Worm (Caenorhabditis elegans): ENCODE measurements around the gene F43C1.7.
A peak's percentile ranks its signal among the peaks of the same experiment; 100 is the strongest.

F43C1.7 gene

DNA sequence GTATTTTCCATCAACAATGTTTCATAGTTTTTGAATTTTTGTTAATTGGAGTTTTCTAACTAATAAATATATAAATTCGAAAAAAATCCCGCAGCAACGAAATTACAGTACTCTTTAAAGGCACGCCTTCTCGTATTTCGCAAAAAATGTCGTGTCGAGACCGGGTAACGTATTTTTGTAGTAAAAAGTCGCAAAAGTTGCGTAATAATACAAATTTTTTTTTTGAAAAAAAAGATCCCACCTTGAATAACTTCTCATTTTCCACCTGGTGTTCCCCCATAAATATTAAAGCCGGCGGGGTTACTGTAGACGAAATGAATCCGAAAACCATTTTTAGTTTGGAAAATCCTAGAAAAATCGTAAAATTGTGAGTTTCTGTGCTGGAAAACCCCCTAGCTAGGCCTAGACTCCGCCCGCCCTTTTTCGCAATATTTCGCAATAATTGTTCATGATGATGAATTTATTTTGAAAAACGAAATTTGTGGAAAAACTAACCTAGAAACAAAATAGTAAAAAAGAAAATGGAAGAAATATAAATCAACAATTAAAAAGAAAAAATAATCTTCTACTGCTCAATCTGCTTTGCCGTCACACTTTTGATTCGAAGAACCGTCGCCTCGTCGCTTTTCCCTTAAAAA is at the start of gene F43C1.7:
TSS of gene F43C1.7 (minus strand) at position 351 of the 638 bp plus-strand sequence.
- TF ChIP-seq med-1 (GFP tag; optimal IDR thresholded peaks at IDR 0.05; ENCODE audit: insufficient read depth) (no peak), T22C8.4 (GFP tag; IDR thresholded peaks at IDR 0.05) (no peak), ztf-29 (GFP tag; IDR thresholded peaks at IDR 0.05) (no peak), cog-1 (tag; optimal IDR thresholded peaks at IDR 0.05) (no peak), flt-1 (GFP tag; IDR thresholded peaks at IDR 0.05) (no peak), tab-1 (GFP tag; IDR thresholded peaks at IDR 0.05) (no peak), klf-2 (GFP tag; conservative IDR thresholded peaks at IDR 0.05) (no peak), ref-1 (GFP tag; conservative IDR thresholded peaks at IDR 0.05) (no peak)

- TF ChIP-seq med-1 (GFP tag; optimal IDR thresholded peaks at IDR 0.05; ENCODE audit: insufficient read depth) (no peak), ztf-29 (GFP tag; IDR thresholded peaks at IDR 0.05) (no peak), klf-2 (GFP tag; conservative IDR thresholded peaks at IDR 0.05) (no peak), T22C8.4 (GFP tag; IDR thresholded peaks at IDR 0.05) (no peak), flt-1 (GFP tag; IDR thresholded peaks at IDR 0.05) (no peak), ztf-23 (GFP tag; IDR thresholded peaks at IDR 0.05) (no peak), tab-1 (GFP tag; IDR thresholded peaks at IDR 0.05) (no peak), ref-1 (GFP tag; conservative IDR thresholded peaks at IDR 0.05) (no peak)
Observed at ce11 chrIII:4291216-4291691, 48.9 kb upstream of the F43C1.7 start, which contains the start of gene mcm-5. Gene mcm-5, minus strand, starts transcription at chrIII:4291266.

DNA sequence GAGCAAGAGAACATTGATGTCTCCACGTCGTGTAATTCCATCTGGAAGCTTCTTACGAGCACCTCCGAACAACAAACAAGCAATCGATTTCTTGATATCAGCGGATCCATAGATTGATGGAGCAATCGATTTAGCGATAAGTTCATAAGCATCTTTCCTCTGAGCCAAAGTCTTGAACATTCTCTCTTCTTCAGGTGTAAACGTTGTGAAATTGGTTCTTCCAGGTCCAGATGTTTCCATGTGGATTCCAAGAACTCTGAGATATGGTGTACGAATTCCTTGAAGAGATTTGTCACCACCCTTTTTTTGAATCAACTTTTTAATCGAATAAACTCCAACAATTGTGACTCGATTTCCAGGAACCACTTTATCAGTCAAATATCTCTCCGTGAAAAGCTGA is 47.6 kb upstream of the F43C1.7 start:
- no peak for TF ChIP-seq ref-1 (GFP tag; conservative IDR thresholded peaks at IDR 0.05)
- no peak for TF ChIP-seq cog-1 (tag; optimal IDR thresholded peaks at IDR 0.05)
- TF ChIP-seq tab-1 (GFP tag; IDR thresholded peaks at IDR 0.05) = no peak
- TF ChIP-seq med-1 (GFP tag; optimal IDR thresholded peaks at IDR 0.05; ENCODE audit: insufficient read depth) = no peak
- TF ChIP-seq ztf-29 (GFP tag; IDR thresholded peaks at IDR 0.05) = no peak
- no peak for TF ChIP-seq ztf-23 (GFP tag; IDR thresholded peaks at IDR 0.05)
- no peak for TF ChIP-seq T22C8.4 (GFP tag; IDR thresholded peaks at IDR 0.05)
- no peak for TF ChIP-seq flt-1 (GFP tag; IDR thresholded peaks at IDR 0.05)
- TF ChIP-seq klf-2 (GFP tag; conservative IDR thresholded peaks at IDR 0.05) = no peak

ce11 chrIII:4287379-4287778 is 45.0 kb upstream of the F43C1.7 start, which contains the start of gene R10E4.3:
Gene R10E4.3, minus strand, starts transcription at chrIII:4287479.
- no peak for TF ChIP-seq klf-2 (GFP tag; conservative IDR thresholded peaks at IDR 0.05)
- no peak for TF ChIP-seq med-1 (GFP tag; optimal IDR thresholded peaks at IDR 0.05; ENCODE audit: insufficient read depth)
- no peak for TF ChIP-seq T22C8.4 (GFP tag; IDR thresholded peaks at IDR 0.05)
- TF ChIP-seq flt-1 (GFP tag; IDR thresholded peaks at IDR 0.05) = no peak
- TF ChIP-seq tab-1 (GFP tag; IDR thresholded peaks at IDR 0.05) = no peak
- no peak for TF ChIP-seq ref-1 (GFP tag; conservative IDR thresholded peaks at IDR 0.05)
- TF ChIP-seq cog-1 (tag; optimal IDR thresholded peaks at IDR 0.05) = no peak
- TF ChIP-seq ztf-29 (GFP tag; IDR thresholded peaks at IDR 0.05) = no peak
- no peak for TF ChIP-seq ztf-23 (GFP tag; IDR thresholded peaks at IDR 0.05)

ce11 chrIII:4284732-4285165 is 42.4 kb upstream of the F43C1.7 start:
- TF ChIP-seq T22C8.4 (GFP tag; IDR thresholded peaks at IDR 0.05) (no peak), ztf-29 (GFP tag; IDR thresholded peaks at IDR 0.05) (no peak), med-1 (GFP tag; optimal IDR thresholded peaks at IDR 0.05; ENCODE audit: insufficient read depth) (no peak), tab-1 (GFP tag; IDR thresholded peaks at IDR 0.05) (no peak), ztf-23 (GFP tag; IDR thresholded peaks at IDR 0.05) (no peak), klf-2 (GFP tag; conservative IDR thresholded peaks at IDR 0.05) (no peak)

- TF ChIP-seq ref-1 (GFP tag; conservative IDR thresholded peaks at IDR 0.05) (no peak), ztf-29 (GFP tag; IDR thresholded peaks at IDR 0.05) (no peak), klf-2 (GFP tag; conservative IDR thresholded peaks at IDR 0.05) (no peak), med-1 (GFP tag; optimal IDR thresholded peaks at IDR 0.05; ENCODE audit: insufficient read depth) (no peak), tab-1 (GFP tag; IDR thresholded peaks at IDR 0.05) (no peak), T22C8.4 (GFP tag; IDR thresholded peaks at IDR 0.05) (no peak), ztf-23 (GFP tag; IDR thresholded peaks at IDR 0.05) (no peak), cog-1 (tag; optimal IDR thresholded peaks at IDR 0.05) (no peak), flt-1 (GFP tag; IDR thresholded peaks at IDR 0.05) (no peak)
Observed at ce11 chrIII:4283175-4283574, 40.8 kb upstream of the F43C1.7 start.

DNA sequence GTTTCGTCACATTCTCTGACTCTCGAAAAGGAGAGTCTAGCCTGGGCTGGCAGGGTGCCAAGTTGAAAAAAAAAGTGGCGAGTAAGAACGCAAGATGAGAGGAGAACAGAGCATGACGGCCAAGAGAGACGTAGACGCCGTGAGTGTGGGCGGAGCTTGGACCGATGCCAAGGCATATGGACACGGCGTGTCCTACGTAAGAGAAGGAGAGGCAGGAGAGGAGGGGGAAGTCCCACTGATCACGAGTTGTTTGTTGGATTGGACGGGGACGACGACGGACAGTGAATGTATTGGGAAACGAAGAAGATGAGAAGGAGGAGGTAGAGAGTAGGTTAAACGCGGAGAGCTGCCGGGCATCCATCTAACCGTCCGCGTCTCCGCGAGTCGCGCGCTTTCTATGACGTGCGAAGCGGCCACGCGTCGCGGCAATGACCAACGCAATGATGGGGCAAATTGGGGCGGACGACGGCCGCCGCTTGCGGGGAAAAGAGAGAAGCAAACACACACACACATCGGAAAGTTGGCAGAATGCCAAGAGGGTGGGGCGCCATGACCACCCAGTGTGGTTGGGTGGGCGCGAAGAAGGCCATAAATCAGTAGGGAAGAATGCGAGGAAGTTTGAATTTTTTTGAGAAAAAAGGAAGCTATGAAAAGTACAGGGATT is 39.7 kb upstream of the F43C1.7 start:
- peak; percentile 35 for TF ChIP-seq ztf-29 (GFP tag; IDR thresholded peaks at IDR 0.05)
- peak; percentile 59; the same call in 1 of the 2 replicates for TF ChIP-seq ztf-23 (GFP tag; IDR thresholded peaks at IDR 0.05)
- TF ChIP-seq cog-1 (tag; optimal IDR thresholded peaks at IDR 0.05) = peak; percentile 99
- no peak for TF ChIP-seq T22C8.4 (GFP tag; IDR thresholded peaks at IDR 0.05)
- TF ChIP-seq flt-1 (GFP tag; IDR thresholded peaks at IDR 0.05) = peak; percentile 73; the same call in 1 of the 2 replicates
- TF ChIP-seq ref-1 (GFP tag; conservative IDR thresholded peaks at IDR 0.05) = 0 out of 2 replicates have a peak, but pooled peaks have one; percentile 18
- peak; percentile 76; the same call in 1 of the 2 replicates for TF ChIP-seq tab-1 (GFP tag; IDR thresholded peaks at IDR 0.05)
- TF ChIP-seq klf-2 (GFP tag; conservative IDR thresholded peaks at IDR 0.05) = no peak; the same call in 1 of the 2 replicates

DNA sequence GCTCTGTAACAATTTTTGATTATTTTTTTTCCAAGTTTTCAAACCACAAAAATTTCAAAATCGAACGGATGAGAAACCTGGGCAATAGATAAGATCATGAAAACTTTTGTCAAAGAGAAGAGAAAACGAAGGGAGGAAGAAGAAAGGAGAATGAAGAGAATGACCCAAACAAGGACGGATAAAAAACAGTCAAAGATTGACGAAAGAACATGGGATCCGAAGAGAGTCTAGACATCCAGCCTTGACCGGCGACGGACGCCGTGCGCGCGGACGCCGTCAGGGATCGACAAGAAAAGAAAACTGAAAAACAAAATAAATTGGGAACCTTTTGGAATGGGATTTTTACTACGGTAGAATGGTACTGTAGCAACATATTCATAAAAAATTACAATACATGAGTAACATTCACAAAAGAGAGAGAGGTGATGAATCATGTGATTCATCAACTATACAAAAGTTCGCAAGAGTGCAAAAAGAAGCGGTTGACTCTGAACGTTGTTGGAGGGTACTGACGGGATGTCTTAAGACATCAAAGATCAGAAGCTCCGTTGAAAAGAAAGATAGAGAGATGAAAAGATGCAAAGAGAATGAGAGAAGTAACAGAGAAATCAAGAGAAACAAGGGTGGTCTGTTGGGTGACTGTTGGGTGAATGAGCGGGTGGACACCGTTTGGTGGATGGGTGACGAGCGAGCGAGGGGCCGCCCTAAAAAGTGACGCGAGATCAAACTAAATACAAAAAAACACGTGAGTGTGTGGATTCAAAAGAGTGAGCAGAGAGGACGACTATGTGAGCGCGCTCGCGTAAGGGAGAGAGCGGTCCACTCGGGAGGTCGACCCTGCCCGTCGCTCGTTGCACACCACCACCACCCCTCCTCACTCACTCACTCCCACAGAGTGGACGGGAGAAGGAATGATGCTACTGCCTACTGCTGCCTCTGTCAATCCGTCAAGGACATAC is 38.1 kb upstream of the F43C1.7 start, which contains the start of gene sup-26:
TSS of gene sup-26 (minus strand) at position 10 of the 959 bp plus-strand sequence.
- 0 out of 2 replicates have a peak, but pooled peaks have one; percentile 38 for TF ChIP-seq klf-2 (GFP tag; conservative IDR thresholded peaks at IDR 0.05)
- TF ChIP-seq tab-1 (GFP tag; IDR thresholded peaks at IDR 0.05) = peak; percentile 15; the same call in 1 of the 2 replicates
- no peak for TF ChIP-seq med-1 (GFP tag; optimal IDR thresholded peaks at IDR 0.05; ENCODE audit: insufficient read depth)
- TF ChIP-seq flt-1 (GFP tag; IDR thresholded peaks at IDR 0.05) = peak; percentile 47; the same call in 1 of the 2 replicates
- TF ChIP-seq ztf-23 (GFP tag; IDR thresholded peaks at IDR 0.05) = peak; percentile 26; the same call in 1 of the 2 replicates
- no peak for TF ChIP-seq ztf-29 (GFP tag; IDR thresholded peaks at IDR 0.05)
- TF ChIP-seq T22C8.4 (GFP tag; IDR thresholded peaks at IDR 0.05) = no peak

All from whole organism, midembryonic.